Fruit fly (Drosophila melanogaster) whole organism, prepupa: ENCODE results near the gene zormin.

ENCODE experiments used
- CG16779 ChIP-seq: fragments of 200-800 bp; sonication (Bioruptor generic); optimal IDR thresholded peaks from 3 replicates; lab custom pipeline; 2017; ENCODE audit warnings: missing biosample characterization, mild to moderate bottlenecking, missing genetic modification characterization
- CG7368 ChIP-seq: fragments of 200-800 bp; sonication (Bioruptor generic); optimal IDR thresholded peaks from 3 replicates; lab custom pipeline; 2016; ENCODE audit warnings: missing biosample characterization, missing genetic modification characterization
- CG9139 ChIP-seq: fragments of 200-800 bp; sonication (Bioruptor generic); optimal IDR thresholded peaks from 3 replicates; lab custom pipeline; 2017; ENCODE audit warnings: missing biosample characterization, mild to moderate bottlenecking, missing genetic modification characterization
- Hr39 ChIP-seq: fragments of 200-800 bp; sonication (Bioruptor generic); optimal IDR thresholded peaks from 2 replicates; lab custom pipeline; 2016; ENCODE audit warnings: missing biosample characterization, missing genetic modification characterization
- Lpt ChIP-seq: fragments of 200-800 bp; sonication (Bioruptor generic); optimal IDR thresholded peaks from 3 replicates; lab custom pipeline; 2016; ENCODE audit warnings: missing biosample characterization, missing genetic modification characterization
- fkh ChIP-seq: fragments of 200-800 bp; sonication (Bioruptor generic); optimal IDR thresholded peaks from 3 replicates; lab custom pipeline; 2017; ENCODE audit warnings: missing biosample characterization, mild to moderate bottlenecking, missing genetic modification characterization, moderate library complexity
- topi ChIP-seq: fragments of 200-800 bp; sonication (Bioruptor generic); optimal IDR thresholded peaks from 3 replicates; lab custom pipeline; 2016; ENCODE audit warnings: missing biosample characterization, missing genetic modification characterization

DNA sequence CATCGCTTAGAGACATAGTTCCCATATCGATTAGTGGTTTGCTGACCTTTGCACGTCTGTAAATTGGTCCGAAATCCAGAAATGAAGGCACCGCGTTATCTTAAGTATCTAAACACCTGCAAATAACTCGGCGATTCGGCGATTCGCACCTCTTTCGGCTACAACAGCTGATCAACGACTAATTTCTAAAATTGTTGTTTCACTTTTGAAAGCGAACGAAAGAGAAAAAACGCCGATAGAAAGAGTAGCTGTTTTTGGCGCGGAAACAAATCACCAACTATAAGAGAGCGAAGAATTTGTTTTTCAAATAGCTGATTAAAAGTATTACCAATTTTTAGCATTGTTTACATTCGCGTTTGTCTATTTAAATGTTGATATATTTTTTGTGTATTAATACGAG is 17.5 kb upstream of the zormin start, which contains the start of gene CG15879:
- TF ChIP-seq topi (GFP tag; lab: Kevin White, UChicago) (no peak), Lpt (no peak), Hr39 (GFP tag; lab: Kevin White, UChicago) (no peak), fkh (GFP tag; lab: Kevin White, UChicago) (no peak), CG16779 (tag; lab: Kevin White, UChicago) (no peak), CG7368 (GFP tag; lab: Kevin White, UChicago) (no peak), CG9139 (GFP tag; lab: Kevin White, UChicago) (no peak)
